Fruit fly (Drosophila melanogaster) whole organism, embryonic: ENCODE data around the gene eIF4E5.
A peak's percentile ranks its signal among the peaks of the same experiment; 100 is the strongest.

ENCODE experiments used
- Asciz ChIP-seq: fragments of 200-800 bp; sonication (Bioruptor generic); optimal IDR thresholded peaks from 2 replicates; lab custom pipeline; 2017; ENCODE audit warnings: missing biosample characterization, mild to moderate bottlenecking, missing genetic modification characterization, missing genetic modification reagents
- Bdp1 ChIP-seq: fragments of 200-800 bp; sonication (Bioruptor generic); optimal IDR thresholded peaks from 3 replicates; lab custom pipeline; 2016; ENCODE audit warnings: missing biosample characterization, missing genetic modification characterization
- Bteb2 ChIP-seq: fragments of 200-800 bp; sonication (Bioruptor generic); optimal IDR thresholded peaks from 2 replicates; lab custom pipeline; 2016; ENCODE audit warnings: missing biosample characterization, missing genetic modification characterization
- C15 ChIP-seq: fragments of 200-800 bp; sonication (Bioruptor generic); IDR thresholded peaks from 3 replicates; pipeline ENCODE4 v1.3.6; 2022; ENCODE audit warnings: missing biosample characterization, missing genetic modification characterization
- CG1024 ChIP-seq: fragments of 200-800 bp; sonication (Bioruptor generic); IDR thresholded peaks from 2 replicates; pipeline ENCODE4 v1.3.6; 2022; ENCODE audit warnings: missing biosample characterization, missing genetic modification characterization
- CG10366 ChIP-seq: fragments of 200-800 bp; sonication (Bioruptor generic); IDR thresholded peaks from 2 replicates; pipeline ENCODE4 v1.3.6; 2022; ENCODE audit warnings: missing biosample characterization, missing genetic modification characterization
- CG10431 ChIP-seq: fragments of 200-800 bp; sonication (Bioruptor generic); optimal IDR thresholded peaks from 3 replicates; lab custom pipeline; 2018; ENCODE audit warnings: missing biosample characterization, mild to moderate bottlenecking, missing genetic modification characterization
- CG14050 ChIP-seq: fragments of 200-800 bp; sonication (Bioruptor generic); IDR thresholded peaks from 3 replicates; pipeline ENCODE4 v1.3.6; 2022; ENCODE audit warnings: missing biosample characterization, missing genetic modification characterization
- CG1603 ChIP-seq: fragments of 200-800 bp; sonication (Bioruptor generic); optimal IDR thresholded peaks from 2 replicates; lab custom pipeline; 2019; ENCODE audit warnings: missing biosample characterization, mild to moderate bottlenecking, missing genetic modification characterization, moderate library complexity
- CG17802 ChIP-seq: fragments of 200-800 bp; sonication (Bioruptor generic); optimal IDR thresholded peaks from 2 replicates; lab custom pipeline; 2018; ENCODE audit warnings: missing biosample characterization, mild to moderate bottlenecking, missing genetic modification characterization, moderate library complexity
- CG2116 ChIP-seq: fragments of 200-800 bp; sonication (Bioruptor generic); optimal IDR thresholded peaks from 3 replicates; lab custom pipeline; 2018; ENCODE audit warnings: missing biosample characterization, mild to moderate bottlenecking, missing genetic modification characterization
- CG2199 ChIP-seq: fragments of 200-800 bp; sonication (Bioruptor generic); IDR thresholded peaks from 3 replicates; pipeline ENCODE4 v1.3.6; 2022; ENCODE audit warnings: missing biosample characterization, missing genetic modification characterization
- CG3407 ChIP-seq: fragments of 200-800 bp; sonication (Bioruptor generic); optimal IDR thresholded peaks from 2 replicates; lab custom pipeline; 2018; ENCODE audit warnings: missing biosample characterization, mild to moderate bottlenecking, missing genetic modification characterization
- CG4328 ChIP-seq: fragments of 200-800 bp; sonication (Bioruptor generic); optimal IDR thresholded peaks from 3 replicates; lab custom pipeline; 2017; ENCODE audit warnings: missing biosample characterization, missing genetic modification reagents, missing genetic modification characterization
- CG6654 ChIP-seq: fragments of 200-800 bp; sonication (Bioruptor generic); optimal IDR thresholded peaks from 2 replicates; lab custom pipeline; 2017; ENCODE audit warnings: missing biosample characterization, mild to moderate bottlenecking, missing genetic modification characterization
- CG6689 ChIP-seq: fragments of 200-800 bp; sonication (Bioruptor generic); IDR thresholded peaks from 2 replicates; pipeline ENCODE4 v1.3.6; 2022; ENCODE audit warnings: missing biosample characterization, missing genetic modification characterization
- CG6854 ChIP-seq: fragments of 200-800 bp; sonication (Bioruptor generic); optimal IDR thresholded peaks from 3 replicates; lab custom pipeline; 2017; ENCODE audit warnings: missing biosample characterization, mild to moderate bottlenecking, missing genetic modification characterization
- CG7963 ChIP-seq: fragments of 200-800 bp; sonication (Bioruptor generic); IDR thresholded peaks from 3 replicates; pipeline ENCODE4 v1.3.6; 2022; ENCODE audit warnings: missing biosample characterization, missing genetic modification characterization; ENCODE audit not compliant: partially characterized antibody
- CG8359 ChIP-seq: fragments of 200-800 bp; sonication (Bioruptor generic); optimal IDR thresholded peaks from 2 replicates; lab custom pipeline; 2017; ENCODE audit warnings: missing biosample characterization, mild to moderate bottlenecking, missing genetic modification characterization, borderline replicate concordance
- CG8388 ChIP-seq: fragments of 200-800 bp; sonication (Bioruptor generic); optimal IDR thresholded peaks from 2 replicates; lab custom pipeline; 2019; ENCODE audit warnings: missing biosample characterization, mild to moderate bottlenecking, missing genetic modification characterization, moderate library complexity
- CG8478 ChIP-seq: fragments of >200 bp; optimal IDR thresholded peaks from 2 replicates; lab custom pipeline; 2018
- CG8924 ChIP-seq: fragments of 200-800 bp; optimal IDR thresholded peaks from 3 replicates; lab custom pipeline; 2019; ENCODE audit warnings: missing biosample characterization, mild to moderate bottlenecking, missing genetic modification characterization, moderate library complexity
- CG9727 ChIP-seq: fragments of 200-800 bp; sonication (Bioruptor generic); optimal IDR thresholded peaks from 3 replicates; lab custom pipeline; 2017; ENCODE audit warnings: missing biosample characterization, mild to moderate bottlenecking, missing genetic modification characterization
- CG9876 ChIP-seq: fragments of 200-800 bp; sonication (Bioruptor generic); optimal IDR thresholded peaks from 2 replicates; lab custom pipeline; 2016; ENCODE audit warnings: missing biosample characterization, missing genetic modification characterization
- CG9932 ChIP-seq: fragments of 200-800 bp; sonication (Bioruptor generic); IDR thresholded peaks from 2 replicates; pipeline ENCODE4 v1.3.6; 2022; ENCODE audit warnings: missing biosample characterization, missing genetic modification characterization
- Camta ChIP-seq: fragments of 200-800 bp; sonication (Bioruptor generic); optimal IDR thresholded peaks from 2 replicates; lab custom pipeline; 2016; ENCODE audit warnings: missing biosample characterization, missing genetic modification characterization
- Chrac-16 ChIP-seq: fragments of 200-800 bp; sonication (Bioruptor generic); optimal IDR thresholded peaks from 3 replicates; lab custom pipeline; 2016; ENCODE audit warnings: missing biosample characterization, missing genetic modification characterization
- Doc2 ChIP-seq: fragments of 200-800 bp; sonication (Bioruptor generic); IDR thresholded peaks from 2 replicates; pipeline ENCODE4 v1.3.6; 2022; ENCODE audit warnings: missing biosample characterization, missing genetic modification characterization
- Drgx ChIP-seq: fragments of 200-800 bp; sonication (Bioruptor generic); IDR thresholded peaks from 2 replicates; pipeline ENCODE4 v1.3.6; 2022; ENCODE audit warnings: missing biosample characterization, missing genetic modification characterization
- Elba2 ChIP-seq: fragments of 200-800 bp; sonication (Bioruptor generic); optimal IDR thresholded peaks from 3 replicates; lab custom pipeline; 2016; ENCODE audit warnings: missing biosample characterization, missing genetic modification characterization
- Hr39 ChIP-seq: fragments of >200 bp; optimal IDR thresholded peaks from 2 replicates; lab custom pipeline; 2017
- Hr78 ChIP-seq, 2 experiments: fragments of 200-800 bp in 1 of 2; fragments of >200 bp in 1 of 2; sonication (Bioruptor generic) in 1 of 2; optimal IDR thresholded peaks; 2 replicates each; lab custom pipeline; 2017 to 2019; ENCODE audit warnings: missing biosample characterization in 2 of 2, missing genetic modification characterization in 2 of 2, mild to moderate bottlenecking in 1 of 2, moderate library complexity in 1 of 2
- MBD-R2 ChIP-seq: fragments of 200-800 bp; sonication (Bioruptor generic); IDR thresholded peaks from 2 replicates; pipeline ENCODE4 v1.3.6; 2022; ENCODE audit warnings: missing biosample characterization, missing genetic modification characterization
- Nf-YC ChIP-seq: fragments of 200-800 bp; optimal IDR thresholded peaks from 3 replicates; lab custom pipeline; 2019; ENCODE audit warnings: missing biosample characterization, mild to moderate bottlenecking, missing genetic modification characterization, moderate library complexity
- Ravus ChIP-seq: fragments of 200-800 bp; sonication (Bioruptor generic); IDR thresholded peaks from 2 replicates; pipeline ENCODE4 v1.3.6; 2022; ENCODE audit warnings: missing biosample characterization, missing genetic modification characterization
- Sox102F ChIP-seq: fragments of 200-800 bp; sonication (Bioruptor generic); optimal IDR thresholded peaks from 2 replicates; lab custom pipeline; 2018; ENCODE audit warnings: missing biosample characterization, mild to moderate bottlenecking, missing genetic modification characterization, moderate library complexity
- Trl ChIP-seq, 3 experiments: fragments of >200 bp in 2 of 3; fragments of 200-800 bp in 1 of 3; sonication (Bioruptor generic) in 1 of 3; optimal IDR thresholded peaks; 2 replicates in 1 of 3; 3 replicates in 2 of 3; lab custom pipeline; 2016 to 2017; ENCODE audit warnings: missing biosample characterization in 1 of 3, missing genetic modification characterization in 1 of 3
- YL-1 ChIP-seq: fragments of 200-800 bp; sonication (Bioruptor generic); optimal IDR thresholded peaks from 3 replicates; lab custom pipeline; 2017; ENCODE audit warnings: missing biosample characterization, mild to moderate bottlenecking, missing genetic modification characterization
- fd102C ChIP-seq: fragments of 200-800 bp; sonication (Bioruptor generic); optimal IDR thresholded peaks from 2 replicates; lab custom pipeline; 2018; ENCODE audit warnings: missing biosample characterization, mild to moderate bottlenecking, missing genetic modification characterization, moderate library complexity
- insv ChIP-seq, 2 experiments: fragments of 200-800 bp; sonication (Bioruptor generic); optimal IDR thresholded peaks; 3 replicates each; lab custom pipeline; 2016 to 2018; ENCODE audit warnings: missing biosample characterization in 2 of 2, missing genetic modification characterization in 2 of 2
- jing ChIP-seq: fragments of 200-800 bp; sonication (Bioruptor generic); optimal IDR thresholded peaks from 2 replicates; lab custom pipeline; 2018; ENCODE audit warnings: missing biosample characterization, mild to moderate bottlenecking, missing genetic modification characterization
- pita ChIP-seq: fragments of 200-800 bp; sonication (Bioruptor generic); optimal IDR thresholded peaks from 2 replicates; lab custom pipeline; 2017; ENCODE audit warnings: missing biosample characterization, mild to moderate bottlenecking, missing genetic modification characterization
- pzg ChIP-seq: fragments of 200-800 bp; sonication (Bioruptor generic); optimal IDR thresholded peaks from 3 replicates; lab custom pipeline; 2018; ENCODE audit warnings: missing biosample characterization, mild to moderate bottlenecking, missing genetic modification characterization, moderate library complexity
- sna ChIP-seq: fragments of 200-800 bp; sonication (Bioruptor generic); IDR thresholded peaks from 2 replicates; pipeline ENCODE4 v1.3.6; 2022; ENCODE audit warnings: missing biosample characterization, missing genetic modification characterization; ENCODE audit not compliant: partially characterized antibody
- tna ChIP-seq: fragments of 200-800 bp; sonication (Bioruptor generic); IDR thresholded peaks from 2 replicates; pipeline ENCODE4 v1.3.6; 2022; ENCODE audit warnings: missing biosample characterization, missing genetic modification characterization; ENCODE audit not compliant: partially characterized antibody
- toy ChIP-seq: fragments of 200-800 bp; sonication (Bioruptor generic); IDR thresholded peaks from 2 replicates; pipeline ENCODE4 v1.3.6; 2022; ENCODE audit warnings: missing biosample characterization, missing genetic modification characterization
- trh ChIP-seq: fragments of 200-800 bp; sonication (Bioruptor generic); optimal IDR thresholded peaks from 2 replicates; lab custom pipeline; 2016; ENCODE audit warnings: missing biosample characterization, missing genetic modification characterization
- tx ChIP-seq: fragments of 200-800 bp; sonication (Bioruptor generic); optimal IDR thresholded peaks from 2 replicates; lab custom pipeline; 2016; ENCODE audit warnings: missing biosample characterization, missing genetic modification characterization
- wek ChIP-seq: fragments of 200-800 bp; sonication (Bioruptor generic); optimal IDR thresholded peaks from 3 replicates; lab custom pipeline; 2018; ENCODE audit warnings: missing biosample characterization, mild to moderate bottlenecking, missing genetic modification characterization, moderate library complexity
- zen ChIP-seq: fragments of 200-800 bp; sonication (Bioruptor generic); optimal IDR thresholded peaks from 3 replicates; lab custom pipeline; 2018; ENCODE audit warnings: missing biosample characterization, mild to moderate bottlenecking, missing genetic modification characterization, moderate library complexity

The eIF4E5 gene

dm6 chr3L:7869715-7870387 is 24.8 kb upstream of the eIF4E5 start (continued):
- TF ChIP-seq Bdp1 (no peak), CG9876 (GFP tag; lab: Kevin White, UChicago) (no peak), C15 (GFP tag; lab: Robert Waterston, UW) (no peak), YL-1 (GFP tag; lab: Kevin White, UChicago) (no peak), CG10431 (no peak), CG9932 (GFP tag; lab: Robert Waterston, UW) (no peak), CG8359 (no peak), Chrac-16 (GFP tag; lab: Kevin White, UChicago) (peak; percentile 17), pzg (GFP tag; lab: Kevin White, UChicago) (no peak), CG8388 (peak; percentile 46), CG4328 (no peak), tna (GFP tag; lab: Robert Waterston, UW) (no peak), Nf-YC (tag; lab: Kevin White, UChicago) (peak; percentile 14), CG14050 (GFP tag; lab: Robert Waterston, UW) (no peak), Hr78 (GFP tag; optimal IDR thresholded peaks at IDR 0.05; lab: Kevin White, UChicago) (peak in 1 of 2 experiments; percentile 19), Camta (GFP tag; lab: Kevin White, UChicago) (no peak), CG1603 (tag; lab: Kevin White, UChicago) (no peak), Drgx (GFP tag; lab: Robert Waterston, UW) (peak; percentile 66), jing (no peak), CG7963 (GFP tag; lab: Robert Waterston, UW) (no peak), Asciz (GFP tag; lab: Kevin White, UChicago) (no peak), Trl (optimal IDR thresholded peaks at IDR 0.05; lab: Kevin White, UChicago) (no peak), Trl (GFP tag; optimal IDR thresholded peaks at IDR 0.05; lab: Kevin White, UChicago) (no peak), CG6854 (no peak), CG9727 (peak; percentile 45), CG17802 (tag; lab: Kevin White, UChicago) (no peak), insv (GFP tag; optimal IDR thresholded peaks at IDR 0.05; lab: Kevin White, UChicago) (no peak), Doc2 (no peak), CG2116 (no peak), CG2199 (no peak), Sox102F (GFP tag; lab: Kevin White, UChicago) (peak; percentile 61), toy (no peak), CG8478 (lab: Kevin White, UChicago) (no peak), tx (no peak), fd102C (GFP tag; lab: Kevin White, UChicago) (no peak), trh (GFP tag; lab: Kevin White, UChicago) (no peak), Hr39 (lab: Kevin White, UChicago) (no peak), Ravus (GFP tag; lab: Robert Waterston, UW) (no peak), CG3407 (GFP tag; lab: Kevin White, UChicago) (peak; percentile 18), Elba2 (GFP tag; lab: Kevin White, UChicago) (no peak), CG6689 (GFP tag; lab: Robert Waterston, UW) (peak; percentile 47; the same call in 1 of the 2 replicates), pita (GFP tag; lab: Kevin White, UChicago) (no peak), wek (no peak), CG8924 (tag; lab: Kevin White, UChicago) (peak; percentile 48), zen (tag; lab: Kevin White, UChicago) (no peak), sna (GFP tag; lab: Robert Waterston, UW) (no peak), MBD-R2 (GFP tag; lab: Robert Waterston, UW) (no peak), CG6654 (no peak), CG1024 (no peak), Bteb2 (no peak), CG10366 (GFP tag; lab: Robert Waterston, UW) (peak; percentile 11; the same call in 1 of the 2 replicates)
